Fruit fly (Drosophila melanogaster) whole organism, pupa: ENCODE results near the gene jumu.
"Not testable (repeated sequence)": the region's sequence is repeated elsewhere in the genome, so short reads cannot be mapped to it uniquely, and the experiment has no call there.

Source experiments
- CG10348 ChIP-seq: fragments of 200-800 bp; sonication (Bioruptor generic); IDR thresholded peaks from 2 replicates; pipeline ENCODE4 v1.3.6; 2022; ENCODE audit warnings: missing biosample characterization, missing genetic modification characterization
- CG12605 ChIP-seq: fragments of 200-800 bp; sonication (Bioruptor generic); IDR thresholded peaks from 2 replicates; pipeline ENCODE4 v1.3.6; 2022; ENCODE audit warnings: missing biosample characterization, missing genetic modification characterization
- CG13204 ChIP-seq: fragments of 200-800 bp; sonication (Bioruptor generic); optimal IDR thresholded peaks from 2 replicates; lab custom pipeline; 2018; ENCODE audit warnings: missing biosample characterization, mild to moderate bottlenecking, missing genetic modification characterization, moderate library complexity
- CG14655 ChIP-seq: fragments of 200-800 bp; sonication (Bioruptor generic); optimal IDR thresholded peaks from 3 replicates; lab custom pipeline; 2017; ENCODE audit warnings: mild to moderate bottlenecking, missing biosample characterization, missing genetic modification reagents, missing genetic modification characterization
- CG15710 ChIP-seq: fragments of 200-800 bp; sonication (Bioruptor generic); optimal IDR thresholded peaks from 2 replicates; lab custom pipeline; 2018; ENCODE audit warnings: missing biosample characterization, mild to moderate bottlenecking, missing genetic modification characterization, moderate library complexity
- CG17806 ChIP-seq: fragments of 200-800 bp; sonication (Bioruptor generic); optimal IDR thresholded peaks from 2 replicates; lab custom pipeline; 2018; ENCODE audit warnings: missing biosample characterization, mild to moderate bottlenecking, missing genetic modification characterization, moderate library complexity
- CG32121 ChIP-seq: fragments of 200-800 bp; sonication (Bioruptor generic); IDR thresholded peaks from 2 replicates; pipeline ENCODE4 v1.3.6; 2022; ENCODE audit warnings: missing biosample characterization, missing genetic modification characterization
- CG34367 ChIP-seq: fragments of 200-800 bp; sonication (Bioruptor generic); optimal IDR thresholded peaks from 2 replicates; lab custom pipeline; 2018; ENCODE audit warnings: missing biosample characterization, mild to moderate bottlenecking, missing genetic modification characterization
- CG4496 ChIP-seq: fragments of 200-800 bp; sonication (Bioruptor generic); IDR thresholded peaks from 3 replicates; pipeline ENCODE4 v1.3.6; 2022; ENCODE audit warnings: missing biosample characterization, missing genetic modification characterization
- CG8159 ChIP-seq: fragments of 200-800 bp; sonication (Bioruptor generic); optimal IDR thresholded peaks from 3 replicates; lab custom pipeline; 2018; ENCODE audit warnings: missing biosample characterization, mild to moderate bottlenecking, missing genetic modification characterization, moderate library complexity
- CG8301 ChIP-seq: fragments of 200-800 bp; sonication (Bioruptor generic); optimal IDR thresholded peaks from 2 replicates; lab custom pipeline; 2018; ENCODE audit warnings: missing biosample characterization, mild to moderate bottlenecking, missing genetic modification characterization
- CG9948 ChIP-seq: fragments of 200-800 bp; sonication (Bioruptor generic); optimal IDR thresholded peaks from 2 replicates; lab custom pipeline; 2018; ENCODE audit warnings: missing biosample characterization, mild to moderate bottlenecking, missing genetic modification characterization, moderate library complexity
- D1 ChIP-seq: fragments of 200-800 bp; sonication (Bioruptor generic); optimal IDR thresholded peaks from 2 replicates; lab custom pipeline; 2018; ENCODE audit warnings: missing biosample characterization, mild to moderate bottlenecking, missing genetic modification characterization, moderate library complexity
- EcR ChIP-seq: fragments of 200-800 bp; sonication (Bioruptor generic); optimal IDR thresholded peaks from 3 replicates; lab custom pipeline; 2019; ENCODE audit warnings: missing biosample characterization, missing genetic modification characterization, mild to moderate bottlenecking, moderate library complexity, missing genetic modification reagents
- Ets98B ChIP-seq: fragments of 200-800 bp; sonication (Bioruptor generic); IDR thresholded peaks from 2 replicates; pipeline ENCODE4 v1.3.6; 2022; ENCODE audit warnings: missing biosample characterization, missing genetic modification characterization
- Pif1A ChIP-seq: fragments of 200-800 bp; sonication (Bioruptor generic); optimal IDR thresholded peaks from 3 replicates; lab custom pipeline; 2016; ENCODE audit warnings: missing biosample characterization, missing genetic modification characterization
- Pif1B ChIP-seq: fragments of 200-800 bp; sonication (Bioruptor generic); optimal IDR thresholded peaks from 3 replicates; lab custom pipeline; 2016; ENCODE audit warnings: missing biosample characterization, missing genetic modification characterization
- Snoo ChIP-seq: fragments of 200-800 bp; sonication (Bioruptor generic); optimal IDR thresholded peaks from 3 replicates; lab custom pipeline; 2017; ENCODE audit warnings: missing biosample characterization, mild to moderate bottlenecking, missing genetic modification characterization, inconsistent platforms
- fd96Ca ChIP-seq: fragments of 200-800 bp; sonication (Bioruptor generic); IDR thresholded peaks from 3 replicates; pipeline ENCODE4 v1.3.6; 2022; ENCODE audit warnings: missing biosample characterization, missing genetic modification characterization
- gl ChIP-seq: fragments of 200-800 bp; sonication (Bioruptor generic); optimal IDR thresholded peaks from 2 replicates; lab custom pipeline; 2018; ENCODE audit warnings: missing biosample characterization, mild to moderate bottlenecking, missing genetic modification characterization
- rn ChIP-seq: fragments of 200-800 bp; sonication (Bioruptor generic); IDR thresholded peaks from 2 replicates; pipeline ENCODE4 v1.3.6; 2022; ENCODE audit warnings: missing biosample characterization, missing genetic modification characterization

jumu gene

dm6 chr3R:10340649-10341048, 9.3 kb upstream of the jumu start, which contains the start of gene CG18545:
CG18545 (plus strand) TSS chr3R:10340949.
- TF ChIP-seq gl (tag; lab: Kevin White, UChicago); CG32121 (GFP tag; lab: Robert Waterston, UW); D1 (tag; lab: Kevin White, UChicago): not testable (repeated sequence)

DNA sequence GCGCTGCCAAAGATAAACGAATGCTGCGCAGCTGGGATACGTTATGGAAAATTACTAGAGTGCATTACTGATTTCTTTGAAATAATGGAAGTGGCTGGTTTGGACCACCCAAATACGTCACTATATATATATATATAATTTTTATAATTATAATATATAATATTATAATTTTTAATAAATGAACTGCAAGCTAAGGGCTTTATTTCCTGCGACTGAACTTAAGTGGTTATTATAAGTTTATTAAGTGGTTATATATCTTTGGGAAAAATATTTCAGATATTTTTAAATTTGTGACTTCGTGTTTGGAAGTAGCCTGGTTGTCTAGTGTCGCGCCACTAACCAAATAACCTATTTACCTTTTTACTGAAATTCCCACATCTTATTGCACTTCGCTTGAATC, 1.5 kb upstream of the jumu start, which contains the start of gene CG31406:
TSS of gene CG31406 (plus strand) at position 301 of the 400 bp plus-strand sequence.
- not testable (repeated sequence) for TF ChIP-seq CG34367, gl, Snoo (tag; lab: Kevin White, UChicago)

DNA sequence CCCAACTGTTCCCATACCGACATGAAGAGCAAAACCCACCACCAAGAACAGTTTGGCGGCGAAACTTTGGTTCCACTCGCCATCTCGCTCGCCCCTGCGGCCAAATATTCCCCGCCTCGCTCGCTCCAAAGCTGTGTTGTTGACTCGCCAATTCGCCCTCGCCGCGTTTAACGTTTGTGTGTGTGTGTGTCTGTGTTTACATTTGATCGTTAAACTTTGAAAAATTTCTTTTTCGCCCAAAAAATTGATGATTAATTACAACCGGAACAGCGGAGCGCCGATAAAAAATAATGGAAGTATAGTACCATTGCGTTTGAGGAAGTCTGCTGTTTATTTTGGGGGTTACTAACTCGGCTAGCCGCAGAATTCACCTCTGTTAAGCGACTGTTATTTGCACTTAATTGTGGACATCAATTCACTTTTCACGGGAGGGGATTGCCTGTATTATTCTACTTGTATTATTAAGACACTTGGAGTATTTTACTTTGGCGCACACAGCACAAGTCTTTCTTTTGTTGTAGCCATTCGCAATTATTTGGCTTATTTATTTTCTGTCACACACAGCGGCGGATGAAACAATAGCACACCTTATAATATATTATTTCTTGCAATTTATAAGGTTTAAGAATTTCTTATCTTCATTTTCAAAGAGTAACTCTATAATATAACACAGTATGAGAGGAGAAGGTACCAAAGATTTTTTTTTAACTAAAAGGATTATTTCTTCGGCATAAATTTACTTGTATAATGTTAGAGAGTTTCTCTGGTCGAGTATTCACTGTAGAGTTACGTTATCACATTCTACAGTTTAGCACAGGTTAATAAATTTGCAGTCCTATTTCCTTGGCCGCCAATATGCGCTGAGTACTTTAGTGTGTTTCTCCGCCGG, 1.0 kb downstream of the jumu start:
- TF ChIP-seq Ets98B (GFP tag; lab: Robert Waterston, UW) (no peak), CG4496 (GFP tag; lab: Robert Waterston, UW) (no peak), Pif1A (peak; percentile 61), CG12605 (GFP tag; lab: Robert Waterston, UW) (no peak), CG9948 (tag; lab: Kevin White, UChicago) (peak; percentile 73), Snoo (tag; lab: Kevin White, UChicago) (peak; percentile 79), CG8159 (tag; lab: Kevin White, UChicago) (peak; percentile 71), EcR (GFP tag; lab: Kevin White, UChicago) (peak; percentile 55), fd96Ca (GFP tag; lab: Robert Waterston, UW) (no peak), D1 (tag; lab: Kevin White, UChicago) (peak; percentile 39), CG34367 (tag; lab: Kevin White, UChicago) (peak; percentile 55), CG15710 (tag; lab: Kevin White, UChicago) (peak; percentile 73), CG32121 (GFP tag; lab: Robert Waterston, UW) (no peak), CG8301 (peak; percentile 85), CG10348 (GFP tag; lab: Robert Waterston, UW) (no peak), CG17806 (tag; lab: Kevin White, UChicago) (peak; percentile 77), Pif1B (GFP tag; lab: Kevin White, UChicago) (peak; percentile 70), rn (GFP tag; lab: Robert Waterston, UW) (no peak), CG13204 (GFP tag; lab: Kevin White, UChicago) (no peak), gl (tag; lab: Kevin White, UChicago) (no peak), CG14655 (GFP tag; lab: Kevin White, UChicago) (peak; percentile 83)

DNA sequence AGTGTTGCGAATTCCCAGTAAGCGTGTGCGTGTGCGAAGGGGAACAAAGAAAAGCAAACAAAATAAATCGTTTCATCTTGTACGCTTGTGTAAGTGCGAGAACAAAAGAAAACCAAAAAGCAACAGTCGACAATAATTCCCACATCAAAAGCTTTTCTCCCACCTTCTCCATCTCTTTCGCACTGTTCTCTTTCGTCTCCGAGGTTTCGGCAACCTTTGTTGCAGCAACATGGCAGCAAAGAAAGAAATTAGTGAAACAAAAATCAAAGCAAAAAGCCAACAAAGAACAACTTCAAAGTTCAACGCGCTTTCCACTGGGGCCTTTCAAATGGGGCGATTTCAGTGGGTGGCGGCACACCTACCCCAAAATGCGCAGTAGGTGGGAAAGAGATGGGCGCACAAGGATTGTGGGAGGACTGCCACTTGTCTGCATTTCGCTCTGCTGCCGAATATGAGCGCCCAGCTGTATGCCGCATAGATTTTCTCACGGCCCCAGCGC, 2.0 kb downstream of the jumu start:
- TF ChIP-seq CG9948 (tag; lab: Kevin White, UChicago) (peak; percentile 96), CG17806 (tag; lab: Kevin White, UChicago) (peak; percentile 97), CG34367 (tag; lab: Kevin White, UChicago) (peak; percentile 100), gl (tag; lab: Kevin White, UChicago) (peak; percentile 100), CG4496 (GFP tag; lab: Robert Waterston, UW) (no peak), fd96Ca (GFP tag; lab: Robert Waterston, UW) (no peak), EcR (GFP tag; lab: Kevin White, UChicago) (peak; percentile 91), Snoo (tag; lab: Kevin White, UChicago) (peak; percentile 93), CG10348 (GFP tag; lab: Robert Waterston, UW) (no peak), Pif1B (GFP tag; lab: Kevin White, UChicago) (peak; percentile 96), Pif1A (peak; percentile 96), rn (GFP tag; lab: Robert Waterston, UW) (no peak), CG32121 (GFP tag; lab: Robert Waterston, UW) (no peak), CG12605 (GFP tag; lab: Robert Waterston, UW) (no peak), CG15710 (tag; lab: Kevin White, UChicago) (peak; percentile 99), D1 (tag; lab: Kevin White, UChicago) (peak; percentile 72), CG8301 (peak; percentile 96), Ets98B (GFP tag; lab: Robert Waterston, UW) (no peak), CG13204 (GFP tag; lab: Kevin White, UChicago) (peak; percentile 98), CG14655 (GFP tag; lab: Kevin White, UChicago) (peak; percentile 99), CG8159 (tag; lab: Kevin White, UChicago) (peak; percentile 98)

DNA sequence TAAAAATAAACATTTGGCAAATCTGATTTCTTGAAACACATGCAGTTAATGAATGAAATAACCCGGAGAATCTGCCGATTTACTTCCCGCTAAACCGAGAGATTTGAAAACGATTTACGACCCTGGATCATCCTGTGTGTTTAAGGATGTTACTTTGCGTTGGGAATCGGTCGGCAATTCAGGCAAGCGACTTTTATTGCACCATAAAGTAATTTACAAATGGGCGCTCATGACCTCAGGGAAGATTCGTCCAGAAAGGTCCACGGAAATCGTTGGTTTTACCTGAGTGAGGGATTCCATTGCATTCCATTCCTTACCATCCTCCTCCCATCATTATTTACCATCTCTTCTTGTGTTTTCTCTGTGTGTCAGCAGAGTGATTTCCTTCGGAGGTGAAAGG, 2.9 kb downstream of the jumu start:
- no peak for TF ChIP-seq CG9948 (tag; lab: Kevin White, UChicago)
- TF ChIP-seq CG17806 (tag; lab: Kevin White, UChicago), result no peak
- no peak for TF ChIP-seq EcR (GFP tag; lab: Kevin White, UChicago)
- TF ChIP-seq CG10348 (GFP tag; lab: Robert Waterston, UW), result no peak
- no peak for TF ChIP-seq CG13204 (GFP tag; lab: Kevin White, UChicago)
- TF ChIP-seq rn (GFP tag; lab: Robert Waterston, UW), result no peak
- TF ChIP-seq CG32121 (GFP tag; lab: Robert Waterston, UW), result no peak
- TF ChIP-seq CG4496 (GFP tag; lab: Robert Waterston, UW), result no peak
- TF ChIP-seq CG14655 (GFP tag; lab: Kevin White, UChicago), result no peak
- no peak for TF ChIP-seq D1 (tag; lab: Kevin White, UChicago)
- no peak for TF ChIP-seq Pif1B (GFP tag; lab: Kevin White, UChicago)
- TF ChIP-seq Ets98B (GFP tag; lab: Robert Waterston, UW), result no peak
- TF ChIP-seq Snoo (tag; lab: Kevin White, UChicago), result no peak
- no peak for TF ChIP-seq CG34367 (tag; lab: Kevin White, UChicago)
- TF ChIP-seq fd96Ca (GFP tag; lab: Robert Waterston, UW), result no peak
- no peak for TF ChIP-seq CG15710 (tag; lab: Kevin White, UChicago)
